Fruit fly (Drosophila melanogaster): ENCODE results near the gene CG7376.
A peak's percentile ranks its signal among the peaks of the same experiment; 100 is the strongest.

Gene CG7376

DNA sequence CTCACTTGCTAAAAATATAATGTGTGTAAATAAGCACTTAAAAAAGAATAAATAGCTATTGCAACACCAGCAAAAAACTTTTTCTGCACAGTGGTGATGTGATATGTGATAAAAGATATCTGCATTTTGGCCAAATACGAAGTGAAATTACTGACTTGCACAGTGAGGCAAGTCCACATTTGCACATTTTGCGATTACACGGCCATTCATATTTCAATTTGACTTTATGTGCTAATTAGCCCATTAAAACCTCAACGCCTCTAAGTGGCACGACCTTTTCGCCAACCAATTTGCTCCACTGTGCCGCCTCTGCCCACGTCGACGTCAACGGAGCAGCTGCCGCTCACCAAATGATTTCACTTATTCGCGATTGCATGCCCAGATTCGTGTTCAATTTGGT is 46.1 kb downstream of the CG7376 start, which contains the start of gene CG33946 (continued):
- TF ChIP-seq sc (optimal IDR thresholded peaks at IDR 0.05): no peak
- no peak for TF ChIP-seq sc (GFP tag; optimal IDR thresholded peaks at IDR 0.05)
- TF ChIP-seq cg (GFP tag; optimal IDR thresholded peaks at IDR 0.05): no peak
- no peak for TF ChIP-seq zen (tag; optimal IDR thresholded peaks at IDR 0.05)
- TF ChIP-seq CG6791 (GFP tag; IDR thresholded peaks at IDR 0.05; ENCODE audit: partially characterized antibody): no peak
- no peak for TF ChIP-seq CG10209 (GFP tag; optimal IDR thresholded peaks at IDR 0.05)
- TF ChIP-seq crc (GFP tag; optimal IDR thresholded peaks at IDR 0.05): no peak
- TF ChIP-seq luna (GFP tag; optimal IDR thresholded peaks at IDR 0.05): no peak
- TF ChIP-seq CG18476 (GFP tag; optimal IDR thresholded peaks at IDR 0.05): no peak
- TF ChIP-seq CG7928 (GFP tag; optimal IDR thresholded peaks at IDR 0.05): no peak
- no peak for TF ChIP-seq CG11398 (GFP tag; optimal IDR thresholded peaks at IDR 0.05)
- TF ChIP-seq kni (GFP tag; optimal IDR thresholded peaks at IDR 0.05): no peak
- no peak for TF ChIP-seq CG5953 (GFP tag; IDR thresholded peaks at IDR 0.05)
- no peak for TF ChIP-seq ab (GFP tag; optimal IDR thresholded peaks at IDR 0.05)
- no peak for TF ChIP-seq mirr (GFP tag; optimal IDR thresholded peaks at IDR 0.05)
- peak; percentile 59; the same call in 1 of the 2 replicates for TF ChIP-seq CG6689 (GFP tag; IDR thresholded peaks at IDR 0.05)
- TF ChIP-seq CG8089 (GFP tag; optimal IDR thresholded peaks at IDR 0.05): peak; percentile 0
- TF ChIP-seq pum (GFP tag; optimal IDR thresholded peaks at IDR 0.05): peak; percentile 6
- TF ChIP-seq Abd-B (GFP tag; optimal IDR thresholded peaks at IDR 0.05): no peak
- TF ChIP-seq klu (GFP tag; IDR thresholded peaks at IDR 0.05): 0 out of 2 replicates have a peak, but pooled peaks have one; percentile 15
- TF ChIP-seq bigmax (GFP tag; optimal IDR thresholded peaks at IDR 0.05): no peak
- no peak for TF ChIP-seq Taf1 (GFP tag; IDR thresholded peaks at IDR 0.05)
- no peak for TF ChIP-seq jumu (GFP tag; optimal IDR thresholded peaks at IDR 0.05)
- TF ChIP-seq CG4424 (GFP tag; optimal IDR thresholded peaks at IDR 0.05): peak; percentile 35
- TF ChIP-seq CG10274 (GFP tag; optimal IDR thresholded peaks at IDR 0.05): no peak
- no peak for TF ChIP-seq tap (tag; optimal IDR thresholded peaks at IDR 0.05)
- TF ChIP-seq CG2129 (GFP tag; IDR thresholded peaks at IDR 0.05; ENCODE audit: partially characterized antibody): no peak
- TF ChIP-seq slou (GFP tag; optimal IDR thresholded peaks at IDR 0.05): no peak
- TF ChIP-seq CG1832 (GFP tag; optimal IDR thresholded peaks at IDR 0.05): no peak
- no peak for TF ChIP-seq HmgZ (tag; optimal IDR thresholded peaks at IDR 0.05)
- TF ChIP-seq HmgD (GFP tag; optimal IDR thresholded peaks at IDR 0.05): no peak
- TF ChIP-seq ranshi (GFP tag; IDR thresholded peaks at IDR 0.05): peak; percentile 64; the same call in 1 of the 2 replicates
- TF ChIP-seq pnt (GFP tag; optimal IDR thresholded peaks at IDR 0.05): no peak
- no peak for TF ChIP-seq psq (GFP tag; optimal IDR thresholded peaks at IDR 0.05)
- TF ChIP-seq Tbp (GFP tag; optimal IDR thresholded peaks at IDR 0.05): no peak
- TF ChIP-seq gem (tag; optimal IDR thresholded peaks at IDR 0.05): peak; percentile 18
- TF ChIP-seq fd3F (GFP tag; optimal IDR thresholded peaks at IDR 0.05): no peak
- TF ChIP-seq CG11723 (GFP tag; optimal IDR thresholded peaks at IDR 0.05): no peak
- TF ChIP-seq CG9932 (GFP tag; IDR thresholded peaks at IDR 0.05): 0 out of 2 replicates have a peak, but pooled peaks have one; percentile 17
- TF ChIP-seq NC2α (GFP tag; optimal IDR thresholded peaks at IDR 0.05): no peak
- peak; percentile 47 for TF ChIP-seq ems (GFP tag; optimal IDR thresholded peaks at IDR 0.05)
- no peak for TF ChIP-seq Fer3 (tag; optimal IDR thresholded peaks at IDR 0.05)
- TF ChIP-seq CG13123 (GFP tag; optimal IDR thresholded peaks at IDR 0.05): no peak
- no peak for TF ChIP-seq gsb (GFP tag; IDR thresholded peaks at IDR 0.05)
- peak; percentile 28 for TF ChIP-seq trh (GFP tag; optimal IDR thresholded peaks at IDR 0.05)
- TF ChIP-seq rib (GFP tag; IDR thresholded peaks at IDR 0.05): no peak
- no peak for TF ChIP-seq CG10462 (GFP tag; optimal IDR thresholded peaks at IDR 0.05)
- TF ChIP-seq Sin3A (optimal IDR thresholded peaks at IDR 0.05): no peak
- TF ChIP-seq Rx (GFP tag; IDR thresholded peaks at IDR 0.05): no peak
- TF ChIP-seq CG5180 (GFP tag; optimal IDR thresholded peaks at IDR 0.05): no peak
- no peak for TF ChIP-seq CG43689 (GFP tag; IDR thresholded peaks at IDR 0.05)
- no peak for TF ChIP-seq CG17186 (GFP tag; optimal IDR thresholded peaks at IDR 0.05)
- TF ChIP-seq CG18764 (GFP tag; optimal IDR thresholded peaks at IDR 0.05): no peak
